Worm (Caenorhabditis elegans) whole organism, L1 larva: ENCODE results near the gene F47B10.3.

Experiments
- C04F5.9 ChIP-seq: sonication (generic microtip); optimal IDR thresholded peaks from 2 replicates; lab custom pipeline; 2016; ENCODE audit warnings: missing genetic modification characterization, missing compliant biosample characterization
- Y116A8C.19 ChIP-seq: sonication (generic microtip); optimal IDR thresholded peaks from 2 replicates; lab custom pipeline; 2016; ENCODE audit warnings: missing compliant biosample characterization, missing genetic modification characterization, borderline replicate concordance
- blmp-1 ChIP-seq: fragments of 150-350 bp; optimal IDR thresholded peaks from 2 replicates; lab custom pipeline; 2014; ENCODE audit warnings: missing biosample characterization, missing genetic modification characterization
- ceh-8 ChIP-seq: fragments of 200-800 bp; sonication (Bioruptor generic); optimal IDR thresholded peaks from 2 replicates; lab custom pipeline; 2018; ENCODE audit warnings: mild to moderate bottlenecking, missing genetic modification characterization, moderate library complexity, missing compliant biosample characterization
- ceh-88 ChIP-seq: fragments of 200-800 bp; sonication (Bioruptor generic); IDR thresholded peaks from 2 replicates; pipeline ENCODE4 v1.3.6; 2022; ENCODE audit warnings: missing genetic modification characterization, missing compliant biosample characterization
- ces-1 ChIP-seq: fragments of 150-350 bp; optimal IDR thresholded peaks from 2 replicates; lab custom pipeline; 2014; ENCODE audit warnings: missing biosample characterization, missing genetic modification reagents, missing genetic modification characterization
- dsc-1 ChIP-seq: sonication (generic microtip); optimal IDR thresholded peaks from 2 replicates; lab custom pipeline; 2016; ENCODE audit warnings: mild to moderate bottlenecking, missing genetic modification characterization, missing compliant biosample characterization
- egl-13 ChIP-seq: sonication (generic microtip); optimal IDR thresholded peaks from 2 replicates; lab custom pipeline; 2016; ENCODE audit warnings: missing genotype, missing genetic modification reagents, missing genetic modification characterization, missing compliant biosample characterization
- elt-2 ChIP-seq: sonication (generic microtip); optimal IDR thresholded peaks from 2 replicates; lab custom pipeline; 2016; ENCODE audit warnings: missing genetic modification characterization, mild to moderate bottlenecking, inconsistent platforms, missing compliant biosample characterization, missing genetic modification reagents
- elt-3 ChIP-seq, 6 experiments: fragments of 150-350 bp in 1 of 6; sonication (generic microtip); optimal IDR thresholded peaks; 2 replicates each; lab custom pipeline; 2017 to 2018; ENCODE audit warnings: missing biosample characterization in 6 of 6, missing genetic modification characterization in 6 of 6, inconsistent platforms in 1 of 6
- fkh-8 ChIP-seq: sonication (generic microtip); optimal IDR thresholded peaks from 2 replicates; lab custom pipeline; 2016; ENCODE audit warnings: mild to moderate bottlenecking, missing genetic modification characterization, missing compliant biosample characterization
- grh-1 ChIP-seq: fragments of 200-800 bp; sonication (Bioruptor generic); IDR thresholded peaks from 2 replicates; pipeline ENCODE4 v1.3.6; 2022; ENCODE audit warnings: missing genetic modification reagents, missing genetic modification characterization, missing compliant biosample characterization
- hlh-17 ChIP-seq: fragments of 200-800 bp; sonication (Bioruptor generic); optimal IDR thresholded peaks from 2 replicates; lab custom pipeline; 2018; ENCODE audit warnings: missing genetic modification characterization, mild to moderate bottlenecking, missing compliant biosample characterization, moderate library complexity, borderline replicate concordance
- irx-1 ChIP-seq: sonication (generic microtip); optimal IDR thresholded peaks from 2 replicates; lab custom pipeline; 2016; ENCODE audit warnings: missing genetic modification characterization, missing compliant biosample characterization
- isw-1 ChIP-seq: fragments of 200-800 bp; sonication (Bioruptor generic); IDR thresholded peaks from 2 replicates; pipeline ENCODE4 v1.3.6; 2022; ENCODE audit warnings: missing genetic modification characterization, missing compliant biosample characterization
- jun-1 ChIP-seq: fragments of 150-350 bp; optimal IDR thresholded peaks from 2 replicates; lab custom pipeline; 2014; ENCODE audit warnings: missing biosample characterization, missing genetic modification reagents, missing genetic modification characterization
- lin-13 ChIP-seq: fragments of 150-350 bp; optimal IDR thresholded peaks from 2 replicates; lab custom pipeline; 2014; ENCODE audit warnings: missing biosample characterization, missing genetic modification reagents, missing genetic modification characterization
- lin-14 ChIP-seq: fragments of 200-800 bp; sonication (Bioruptor generic); optimal IDR thresholded peaks from 2 replicates; lab custom pipeline; 2018; ENCODE audit warnings: mild to moderate bottlenecking, missing genetic modification characterization, moderate library complexity, missing compliant biosample characterization
- lin-15B ChIP-seq: fragments of 150-350 bp; sonication (generic microtip); optimal IDR thresholded peaks from 3 replicates; lab custom pipeline; 2014; ENCODE audit warnings: missing biosample characterization, missing genetic modification characterization
- lin-35 ChIP-seq, 2 experiments: fragments of 150-350 bp; optimal IDR thresholded peaks; 2 replicates each; lab custom pipeline; 2014; ENCODE audit warnings: missing biosample characterization in 2 of 2, missing genetic modification characterization in 2 of 2, missing genetic modification reagents in 2 of 2
- lsy-2 ChIP-seq, 2 experiments: fragments of 150-350 bp; optimal IDR thresholded peaks; 2 replicates each; lab custom pipeline; 2014; ENCODE audit warnings: missing biosample characterization in 2 of 2, missing genetic modification characterization in 2 of 2
- mab-9 ChIP-seq: fragments of 200-800 bp; sonication (Bioruptor generic); IDR thresholded peaks from 2 replicates; pipeline ENCODE4 v1.3.6; 2022; ENCODE audit warnings: missing genetic modification reagents, missing genetic modification characterization, missing compliant biosample characterization
- mdl-1 ChIP-seq, 2 experiments: fragments of 150-350 bp; optimal IDR thresholded peaks; 2 replicates each; lab custom pipeline; 2014 to 2017; ENCODE audit warnings: missing biosample characterization in 2 of 2, missing genetic modification characterization in 2 of 2, inconsistent platforms in 1 of 2
- mef-2 ChIP-seq: fragments of 150-350 bp; optimal IDR thresholded peaks from 2 replicates; lab custom pipeline; 2014; ENCODE audit warnings: missing biosample characterization, missing genetic modification characterization
- nhr-12 ChIP-seq: sonication (generic microtip); optimal IDR thresholded peaks from 2 replicates; lab custom pipeline; 2017; ENCODE audit warnings: missing biosample characterization, missing genetic modification characterization
- nhr-19 ChIP-seq: fragments of 200-800 bp; sonication (Bioruptor generic); conservative IDR thresholded peaks from 2 replicates; pipeline ENCODE4 v1.3.6; 2022; ENCODE audit warnings: missing genetic modification characterization, missing compliant biosample characterization
- nhr-20 ChIP-seq: sonication (generic microtip); optimal IDR thresholded peaks from 2 replicates; lab custom pipeline; 2016; ENCODE audit warnings: mild to moderate bottlenecking, missing genetic modification characterization, missing compliant biosample characterization
- nhr-237 ChIP-seq: fragments of 150-350 bp; optimal IDR thresholded peaks from 2 replicates; lab custom pipeline; 2014; ENCODE audit warnings: missing biosample characterization, missing genetic modification characterization
- nhr-28 ChIP-seq: fragments of 150-350 bp; optimal IDR thresholded peaks from 2 replicates; lab custom pipeline; 2014; ENCODE audit warnings: missing biosample characterization, missing genetic modification characterization
- nhr-47 ChIP-seq: sonication (generic microtip); optimal IDR thresholded peaks from 2 replicates; lab custom pipeline; 2016; ENCODE audit warnings: mild to moderate bottlenecking, missing genetic modification characterization, moderate library complexity, missing compliant biosample characterization
- nhr-71 ChIP-seq: sonication (generic microtip); optimal IDR thresholded peaks from 2 replicates; lab custom pipeline; 2016; ENCODE audit warnings: mild to moderate bottlenecking, missing genetic modification characterization, moderate library complexity, missing compliant biosample characterization
- nhr-76 ChIP-seq: sonication (generic microtip); optimal IDR thresholded peaks from 2 replicates; lab custom pipeline; 2017; ENCODE audit warnings: missing biosample characterization, missing genetic modification characterization
- nhr-84 ChIP-seq: sonication (generic microtip); optimal IDR thresholded peaks from 2 replicates; lab custom pipeline; 2017; ENCODE audit warnings: missing biosample characterization, missing genetic modification characterization
- nhr-85 ChIP-seq: sonication (generic microtip); peaks from one replicate; lab custom pipeline; 2016; ENCODE audit warnings: missing genetic modification characterization, inconsistent platforms, missing compliant biosample characterization
- nhr-90 ChIP-seq: sonication (generic microtip); optimal IDR thresholded peaks from 2 replicates; lab custom pipeline; 2016; ENCODE audit warnings: mild to moderate bottlenecking, missing genetic modification characterization, missing compliant biosample characterization; ENCODE audit not compliant: poor library complexity
- pqm-1 ChIP-seq: sonication (generic microtip); optimal IDR thresholded peaks from 3 replicates; lab custom pipeline; 2017; ENCODE audit warnings: missing biosample characterization, missing genetic modification characterization
- rnt-1 ChIP-seq: sonication (generic microtip); optimal IDR thresholded peaks from 2 replicates; lab custom pipeline; 2016; ENCODE audit warnings: mild to moderate bottlenecking, missing genetic modification characterization, moderate library complexity, missing compliant biosample characterization
- skn-1 ChIP-seq: fragments of 150-350 bp; optimal IDR thresholded peaks from 2 replicates; lab custom pipeline; 2014; ENCODE audit warnings: missing biosample characterization, missing genetic modification characterization
- snu-23 ChIP-seq: sonication (generic microtip); optimal IDR thresholded peaks from 2 replicates; lab custom pipeline; 2016; ENCODE audit warnings: missing genetic modification characterization, missing compliant biosample characterization
- sox-4 ChIP-seq: sonication (generic microtip); optimal IDR thresholded peaks from 2 replicates; lab custom pipeline; 2016; ENCODE audit warnings: missing genetic modification characterization, missing compliant biosample characterization
- sptf-1 ChIP-seq: fragments of 150-350 bp; optimal IDR thresholded peaks from 2 replicates; lab custom pipeline; 2014; ENCODE audit warnings: missing biosample characterization, missing genetic modification characterization
- swsn-7 ChIP-seq: sonication (generic microtip); optimal IDR thresholded peaks from 2 replicates; lab custom pipeline; 2016; ENCODE audit warnings: missing genetic modification characterization, missing compliant biosample characterization
- unc-62 ChIP-seq: fragments of 150-350 bp; optimal IDR thresholded peaks from 2 replicates; lab custom pipeline; 2014; ENCODE audit warnings: missing biosample characterization, missing genetic modification reagents, missing genetic modification characterization
- unc-86 ChIP-seq: sonication (generic microtip); optimal IDR thresholded peaks from 2 replicates; lab custom pipeline; 2016; ENCODE audit warnings: missing genetic modification characterization, missing compliant biosample characterization
- unc-98 ChIP-seq: fragments of 200-800 bp; sonication (Bioruptor generic); IDR thresholded peaks from 2 replicates; pipeline ENCODE4 v1.3.6; 2022; ENCODE audit warnings: missing genetic modification characterization, missing compliant biosample characterization
- vab-15 ChIP-seq: sonication (generic microtip); optimal IDR thresholded peaks from 2 replicates; lab custom pipeline; 2017; ENCODE audit warnings: missing genotype, mild to moderate bottlenecking, missing genetic modification characterization, missing compliant biosample characterization
- zag-1 ChIP-seq: fragments of 150-350 bp; optimal IDR thresholded peaks from 2 replicates; lab custom pipeline; 2014; ENCODE audit warnings: missing biosample characterization, missing genetic modification characterization
- ztf-11 ChIP-seq, 2 experiments: sonication (generic microtip); optimal IDR thresholded peaks; 2 replicates each; lab custom pipeline; 2016 to 2017; ENCODE audit warnings: missing genetic modification characterization in 2 of 2, missing biosample characterization in 1 of 2, missing compliant biosample characterization in 1 of 2

The F47B10.3 gene

DNA sequence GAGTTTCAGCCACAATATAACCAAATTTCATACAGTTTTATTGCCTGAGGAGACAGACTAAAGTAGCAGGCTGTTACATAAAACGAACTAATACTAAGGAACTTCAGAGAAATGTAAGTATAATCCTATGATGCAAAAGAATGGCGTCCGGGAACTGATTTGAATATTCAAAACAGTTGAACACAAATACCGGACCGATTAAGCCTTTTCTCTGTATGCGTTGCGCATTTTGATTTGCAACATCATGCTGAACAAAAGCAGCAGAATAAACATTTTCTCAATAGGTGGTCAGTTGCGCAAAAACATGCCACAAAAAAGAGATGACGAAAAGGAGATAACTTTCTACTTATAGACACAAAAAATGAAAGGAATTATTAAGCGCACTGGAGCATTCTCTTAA, 32.0 kb downstream of the F47B10.3 start:
- TF ChIP-seq isw-1 (GFP tag; lab: Robert Waterston, UW) (no peak), lin-15B (tag; lab: Kevin White, UChicago) (no peak), elt-3 (tag; optimal IDR thresholded peaks at IDR 0.05; lab: Kevin White, UChicago) (no peak), nhr-237 (no peak), lsy-2 (tag; optimal IDR thresholded peaks at IDR 0.05; lab: Kevin White, UChicago) (no peak), C04F5.9 (tag; lab: Kevin White, UChicago) (no peak)

DNA sequence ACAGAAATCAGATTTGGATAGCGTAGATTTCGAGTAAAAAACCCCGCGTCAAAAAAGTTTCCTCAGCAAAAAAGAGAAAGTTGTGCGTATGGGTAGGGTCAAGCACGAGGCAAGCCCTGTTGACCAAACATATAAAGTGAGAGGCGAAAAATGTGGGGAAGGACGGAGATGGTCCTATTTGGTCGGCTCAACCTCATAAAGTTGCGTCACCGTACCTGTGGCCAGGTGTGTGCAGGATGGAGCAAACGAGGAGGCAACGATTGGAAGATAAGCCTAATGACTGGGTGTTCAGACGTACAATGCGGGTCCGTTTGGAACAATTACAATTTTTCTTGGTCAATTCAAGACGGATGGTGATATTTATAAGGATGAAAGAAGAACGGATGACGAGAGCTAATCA, 35.1 kb downstream of the F47B10.3 start:
- TF ChIP-seq unc-98 (GFP tag; lab: Robert Waterston, UW) (no peak), ceh-88 (GFP tag; lab: Robert Waterston, UW) (no peak), mdl-1 (tag; optimal IDR thresholded peaks at IDR 0.05; lab: Kevin White, UChicago) (no peak), swsn-7 (tag; lab: Kevin White, UChicago) (no peak), elt-3 (tag; optimal IDR thresholded peaks at IDR 0.05; lab: Kevin White, UChicago) (no peak), ces-1 (GFP tag; lab: Kevin White, UChicago) (no peak), dsc-1 (tag; lab: Kevin White, UChicago) (no peak), hlh-17 (GFP tag; lab: Kevin White, UChicago) (no peak), jun-1 (tag; lab: Kevin White, UChicago) (no peak), sox-4 (no peak), ceh-8 (GFP tag; lab: Kevin White, UChicago) (no peak), irx-1 (tag; lab: Kevin White, UChicago) (no peak), mef-2 (tag; lab: Kevin White, UChicago) (no peak)

DNA sequence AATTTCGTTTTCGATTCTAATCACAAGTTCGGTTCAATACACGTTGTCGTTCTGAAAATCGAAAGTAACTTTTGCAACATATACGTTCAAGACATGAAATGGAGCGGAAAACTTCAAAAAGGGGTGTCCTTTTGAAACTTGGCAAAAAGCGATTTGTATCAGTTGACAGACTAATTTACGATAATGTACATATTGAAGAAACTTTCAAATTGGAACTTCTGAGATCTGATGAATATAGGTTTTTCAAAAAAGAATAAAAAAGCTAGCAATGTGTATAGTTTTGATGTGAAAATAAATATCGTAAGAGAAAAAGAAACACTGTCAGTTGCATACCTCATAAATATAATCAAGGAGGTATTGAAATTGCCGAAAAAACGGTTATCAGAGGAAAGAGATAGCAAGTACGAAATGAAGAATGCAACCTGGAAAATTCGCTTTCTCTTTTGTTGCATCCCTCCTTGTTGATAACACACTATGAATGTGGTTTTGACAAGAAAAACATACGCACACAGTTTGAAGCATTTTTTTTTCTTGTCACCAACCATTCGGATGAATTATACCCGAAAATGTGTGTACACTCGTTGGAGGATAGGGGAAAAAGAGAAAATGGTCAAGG, 37.1 kb downstream of the F47B10.3 start, which contains the start of gene dgn-1:
dgn-1 (minus strand) TSS at position 51 of the 616 bp plus-strand sequence.
- no peak for TF ChIP-seq nhr-84 (tag; lab: Kevin White, UChicago)
- TF ChIP-seq Y116A8C.19 (tag; lab: Kevin White, UChicago): no peak
- no peak for TF ChIP-seq isw-1 (GFP tag; lab: Robert Waterston, UW)
- TF ChIP-seq dsc-1 (tag; lab: Kevin White, UChicago): no peak
- no peak for TF ChIP-seq grh-1 (GFP tag; lab: Robert Waterston, UW)
- no peak for TF ChIP-seq sox-4
- no peak for TF ChIP-seq nhr-85 (tag; lab: Kevin White, UChicago)
- TF ChIP-seq nhr-19 (GFP tag; lab: Robert Waterston, UW): no peak
- TF ChIP-seq egl-13 (tag; lab: Kevin White, UChicago): no peak
- TF ChIP-seq vab-15 (tag; lab: Kevin White, UChicago): no peak
- TF ChIP-seq swsn-7 (tag; lab: Kevin White, UChicago): no peak
- TF ChIP-seq nhr-20 (tag; lab: Kevin White, UChicago): peak; percentile 1
- no peak for TF ChIP-seq mdl-1 (tag; optimal IDR thresholded peaks at IDR 0.05; lab: Kevin White, UChicago)
- TF ChIP-seq nhr-76: no peak
- TF ChIP-seq elt-2 (tag; lab: Kevin White, UChicago): peak; percentile 58
- TF ChIP-seq fkh-8 (tag; lab: Kevin White, UChicago): no peak
- no peak for TF ChIP-seq rnt-1
- TF ChIP-seq skn-1 (tag; lab: Kevin White, UChicago): no peak
- TF ChIP-seq blmp-1 (tag; lab: Kevin White, UChicago): peak; percentile 66
- TF ChIP-seq nhr-90: no peak
- TF ChIP-seq unc-62: no peak
- no peak for TF ChIP-seq snu-23 (GFP tag; lab: Kevin White, UChicago)
- TF ChIP-seq ztf-11 (tag; optimal IDR thresholded peaks at IDR 0.05; lab: Kevin White, UChicago): no peak
- no peak for TF ChIP-seq zag-1 (tag; lab: Kevin White, UChicago)
- TF ChIP-seq nhr-47 (tag; lab: Kevin White, UChicago): no peak
- peak; percentile 46 for TF ChIP-seq lin-14 (GFP tag; lab: Kevin White, UChicago)
- peak in 1 of 2 experiments; percentile 12 for TF ChIP-seq lin-35 (GFP tag; optimal IDR thresholded peaks at IDR 0.05; lab: Kevin White, UChicago)
- TF ChIP-seq sptf-1 (tag; lab: Kevin White, UChicago): no peak
- TF ChIP-seq nhr-12: no peak
- TF ChIP-seq nhr-28 (tag; lab: Kevin White, UChicago): no peak
- peak; percentile 37 for TF ChIP-seq pqm-1 (tag; lab: Kevin White, UChicago)
- TF ChIP-seq nhr-71 (tag; lab: Kevin White, UChicago): no peak
- TF ChIP-seq mab-9 (GFP tag; lab: Robert Waterston, UW): no peak
- no peak for TF ChIP-seq lin-15B (tag; lab: Kevin White, UChicago)
- no peak for TF ChIP-seq lin-13 (GFP tag; lab: Kevin White, UChicago)
- no peak for TF ChIP-seq unc-86 (tag; lab: Kevin White, UChicago)
- TF ChIP-seq elt-3 (tag; optimal IDR thresholded peaks at IDR 0.05; lab: Kevin White, UChicago): no peak
- TF ChIP-seq, all 84 proteins: peak for 6
